Fruit fly (Drosophila melanogaster): ENCODE results near the gene CG44085.

CG44085 gene

DNA sequence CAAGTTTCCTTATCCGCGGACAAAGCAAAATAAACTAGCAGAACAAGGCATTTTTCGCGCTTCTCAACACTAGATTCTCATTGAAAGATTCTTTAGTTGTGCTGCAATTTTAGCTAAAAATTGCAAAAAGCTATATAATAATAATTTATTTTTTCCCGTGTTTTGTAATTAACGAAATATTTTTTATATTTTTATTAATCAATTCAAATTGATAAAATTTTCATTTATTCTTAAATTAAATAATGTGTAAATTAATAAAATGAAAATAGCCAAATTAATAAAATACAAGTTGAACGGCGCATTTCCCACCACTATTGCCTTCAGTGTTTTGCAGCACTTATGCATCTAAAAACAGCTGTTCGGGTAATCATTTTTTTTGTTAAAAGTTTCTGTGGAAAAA, 25.6 kb downstream of the CG44085 start, which contains the start of the genes Drep4 and Uvrag (continued):
- no peak for TF ChIP-seq Dad (GFP tag; optimal IDR thresholded peaks at IDR 0.05)
- TF ChIP-seq fru (optimal IDR thresholded peaks at IDR 0.05): no peak
- TF ChIP-seq CG18764 (GFP tag; optimal IDR thresholded peaks at IDR 0.05): peak; percentile 29
- TF ChIP-seq HmgZ (tag; optimal IDR thresholded peaks at IDR 0.05): peak; percentile 50
- TF ChIP-seq CG10462 (GFP tag; optimal IDR thresholded peaks at IDR 0.05): peak; percentile 19
- peak; percentile 62 for TF ChIP-seq Oli (tag; optimal IDR thresholded peaks at IDR 0.05)
- peak; percentile 7 for TF ChIP-seq Usf (GFP tag; optimal IDR thresholded peaks at IDR 0.05)
- TF ChIP-seq YL-1 (GFP tag; optimal IDR thresholded peaks at IDR 0.05): peak; percentile 50
- peak; percentile 4 for TF ChIP-seq jumu (GFP tag; optimal IDR thresholded peaks at IDR 0.05)
- TF ChIP-seq Xrp1 (GFP tag; IDR thresholded peaks at IDR 0.05): peak; percentile 77
- TF ChIP-seq CG8290 (GFP tag; optimal IDR thresholded peaks at IDR 0.05): peak; percentile 32
- no peak for TF ChIP-seq CG8290 (tag; optimal IDR thresholded peaks at IDR 0.05)
- peak; percentile 54 for TF ChIP-seq ssp (GFP tag; IDR thresholded peaks at IDR 0.05)
- peak; percentile 73 for TF ChIP-seq NfI (GFP tag; optimal IDR thresholded peaks at IDR 0.05)
- peak; percentile 38; the same call in 1 of the 2 replicates for TF ChIP-seq CG7372 (GFP tag; IDR thresholded peaks at IDR 0.05)
- TF ChIP-seq CG1647 (GFP tag; optimal IDR thresholded peaks at IDR 0.05): no peak
- peak; percentile 69; the same call in 2 of the 3 replicates for TF ChIP-seq tgo (GFP tag; IDR thresholded peaks at IDR 0.05)
- TF ChIP-seq CG12104 (GFP tag; optimal IDR thresholded peaks at IDR 0.05): peak; percentile 51
- 0 out of 3 replicates have a peak, but pooled peaks have one; percentile 14 for TF ChIP-seq CG34422 (GFP tag; IDR thresholded peaks at IDR 0.05)
- TF ChIP-seq ap (GFP tag; IDR thresholded peaks at IDR 0.05): no peak
- TF ChIP-seq pzg (GFP tag; optimal IDR thresholded peaks at IDR 0.05): peak; percentile 18
- TF ChIP-seq Dek (tag; optimal IDR thresholded peaks at IDR 0.05): peak; percentile 63
- no peak for TF ChIP-seq CG10366 (GFP tag; IDR thresholded peaks at IDR 0.05)
- no peak for TF ChIP-seq da (GFP tag; optimal IDR thresholded peaks at IDR 0.05)
- peak; percentile 32; the same call in 1 of the 2 replicates for TF ChIP-seq esg (GFP tag; conservative IDR thresholded peaks at IDR 0.05)
- TF ChIP-seq CG4617 (GFP tag; optimal IDR thresholded peaks at IDR 0.05; ENCODE audit: borderline replicate concordance): peak; percentile 49
- no peak for TF ChIP-seq bbx (GFP tag; IDR thresholded peaks at IDR 0.05; ENCODE audit: partially characterized antibody)
- TF ChIP-seq CG31441 (GFP tag; IDR thresholded peaks at IDR 0.05): no peak
- TF ChIP-seq CG9876 (GFP tag; optimal IDR thresholded peaks at IDR 0.05): no peak
- TF ChIP-seq CG11723 (GFP tag; optimal IDR thresholded peaks at IDR 0.05): peak; percentile 17
- TF ChIP-seq HLH3B (GFP tag; IDR thresholded peaks at IDR 0.05): 0 out of 2 replicates have a peak, but pooled peaks have one; percentile 16
- peak; percentile 32 for TF ChIP-seq bab2 (GFP tag; optimal IDR thresholded peaks at IDR 0.05)
- no peak for TF ChIP-seq CG3281 (GFP tag; optimal IDR thresholded peaks at IDR 0.05)
- TF ChIP-seq ken (GFP tag; IDR thresholded peaks at IDR 0.05): 0 out of 3 replicates have a peak, but pooled peaks have one; percentile 34
- 0 out of 2 replicates have a peak, but pooled peaks have one; percentile 18 for TF ChIP-seq ara (GFP tag; IDR thresholded peaks at IDR 0.05)
- TF ChIP-seq CG15073 (GFP tag; optimal IDR thresholded peaks at IDR 0.05): no peak
- peak; percentile 35; the same call in 1 of the 3 replicates for TF ChIP-seq B-H1 (GFP tag; IDR thresholded peaks at IDR 0.05)
- TF ChIP-seq Ssrp (tag; optimal IDR thresholded peaks at IDR 0.05): peak; percentile 74
- peak; percentile 65 for TF ChIP-seq Ets65A (GFP tag)
- peak; percentile 44 for TF ChIP-seq psq (GFP tag; optimal IDR thresholded peaks at IDR 0.05)
- TF ChIP-seq Dbx (GFP tag; IDR thresholded peaks at IDR 0.05): peak; percentile 75
- peak; percentile 57 for TF ChIP-seq CG2116 (GFP tag; optimal IDR thresholded peaks at IDR 0.05)
- peak; percentile 55 for TF ChIP-seq CG4328 (GFP tag; optimal IDR thresholded peaks at IDR 0.05)
- peak; percentile 86 for TF ChIP-seq CG9932 (GFP tag; IDR thresholded peaks at IDR 0.05)
- peak; percentile 59 for TF ChIP-seq CG12299 (tag; optimal IDR thresholded peaks at IDR 0.05)
- no peak for TF ChIP-seq CG3163 (GFP tag; optimal IDR thresholded peaks at IDR 0.05)
- TF ChIP-seq Ets97D (GFP tag; optimal IDR thresholded peaks at IDR 0.05): peak; percentile 7
- TF ChIP-seq slbo (GFP tag; IDR thresholded peaks at IDR 0.05): peak; percentile 83
- peak; percentile 34; the same call in 1 of the 2 replicates for TF ChIP-seq CG14667 (GFP tag; IDR thresholded peaks at IDR 0.05)
- peak; percentile 43; the same call in 1 of the 3 replicates for TF ChIP-seq H15 (GFP tag; IDR thresholded peaks at IDR 0.05)
- no peak for TF ChIP-seq ato (GFP tag; IDR thresholded peaks at IDR 0.05; ENCODE audit: partially characterized antibody)
- TF ChIP-seq sens (GFP tag): peak; percentile 83
- TF ChIP-seq fd3F (GFP tag; optimal IDR thresholded peaks at IDR 0.05): peak; percentile 51

All from whole organism, embryonic.